Fruit fly (Drosophila melanogaster) whole organism, wandering third instar larva: ENCODE results near the gene DIP-alpha.

Experiments
- GATAd ChIP-seq: sonication (Bioruptor generic); optimal IDR thresholded peaks from 2 replicates; lab custom pipeline; 2016; ENCODE audit warnings: missing biosample characterization, missing genetic modification characterization
- Hr83 ChIP-seq: fragments of 200-300 bp; sonication (Bioruptor generic); optimal IDR thresholded peaks from 2 replicates; lab custom pipeline; 2016; ENCODE audit warnings: missing biosample characterization, mild to moderate bottlenecking, missing genetic modification characterization, moderate library complexity; ENCODE audit not compliant: poor library complexity, severe bottlenecking
- Jra ChIP-seq: sonication (Bioruptor generic); optimal IDR thresholded peaks from 2 replicates; lab custom pipeline; 2016; ENCODE audit warnings: missing biosample characterization, missing genetic modification characterization
- br ChIP-seq: fragments of 200-800 bp; sonication (Bioruptor generic); optimal IDR thresholded peaks from 2 replicates; lab custom pipeline; 2016; ENCODE audit warnings: missing biosample characterization, missing genetic modification characterization
- ey ChIP-seq: fragments of 200-800 bp; sonication (Bioruptor generic); optimal IDR thresholded peaks from 2 replicates; lab custom pipeline; 2016; ENCODE audit warnings: missing biosample characterization, missing genetic modification characterization
- foxo ChIP-seq, 2 experiments: fragments of 200-800 bp; sonication (Bioruptor generic); optimal IDR thresholded peaks; 2 replicates in 1 of 2; 3 replicates in 1 of 2; lab custom pipeline; 2016 to 2017; ENCODE audit warnings: missing biosample characterization in 2 of 2, missing genetic modification characterization in 2 of 2
- fru ChIP-seq: fragments of 200-800 bp; sonication (Bioruptor generic); optimal IDR thresholded peaks from 3 replicates; lab custom pipeline; 2016; ENCODE audit warnings: missing biosample characterization, mild to moderate bottlenecking, missing genetic modification characterization
- lola ChIP-seq: fragments of >200 bp; optimal IDR thresholded peaks from 2 replicates; lab custom pipeline; 2017; ENCODE audit warnings: missing biosample characterization, missing genetic modification characterization
- pan ChIP-seq: fragments of >200 bp; optimal IDR thresholded peaks from 2 replicates; lab custom pipeline; 2017
- usp ChIP-seq: fragments of >200 bp; optimal IDR thresholded peaks from 2 replicates; lab custom pipeline; 2017; ENCODE audit warnings: missing biosample characterization, missing genetic modification characterization

DNA sequence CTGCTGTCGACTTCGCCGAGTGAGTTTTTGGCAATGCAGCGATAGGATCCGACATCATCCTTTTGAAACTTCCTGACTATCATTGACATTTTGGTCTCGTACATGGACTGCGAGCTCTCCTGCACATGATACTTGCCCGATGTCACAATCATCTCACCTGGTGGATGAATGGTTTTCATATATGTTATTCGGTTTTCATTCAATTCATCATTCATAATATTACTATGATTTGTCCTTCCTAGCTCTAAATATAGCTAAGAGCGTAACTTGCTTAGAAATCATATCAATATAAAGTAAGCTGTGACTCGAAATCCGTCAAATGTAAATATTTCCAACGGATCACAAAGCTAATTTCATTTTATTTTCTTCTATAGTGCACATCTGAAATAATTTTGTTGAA, 57.4 kb downstream of the DIP-alpha start, which contains the start of gene CG13021:
- TF ChIP-seq usp (GFP tag; lab: Kevin White, UChicago) (no peak), Hr83 (GFP tag; lab: Kevin White, UChicago) (no peak), lola (GFP tag; lab: Kevin White, UChicago) (no peak), foxo (GFP tag; optimal IDR thresholded peaks at IDR 0.05; lab: Kevin White, UChicago) (no peak), Jra (no peak), GATAd (GFP tag; lab: Kevin White, UChicago) (no peak), fru (GFP tag; lab: Kevin White, UChicago) (no peak), br (no peak), pan (lab: Kevin White, UChicago) (no peak), ey (GFP tag; lab: Kevin White, UChicago) (no peak)
